Worm (Caenorhabditis elegans): ENCODE data around the gene Y43F8B.20.
A peak's percentile ranks its signal among the peaks of the same experiment; 100 is the strongest.

Y43F8B.20 gene

DNA sequence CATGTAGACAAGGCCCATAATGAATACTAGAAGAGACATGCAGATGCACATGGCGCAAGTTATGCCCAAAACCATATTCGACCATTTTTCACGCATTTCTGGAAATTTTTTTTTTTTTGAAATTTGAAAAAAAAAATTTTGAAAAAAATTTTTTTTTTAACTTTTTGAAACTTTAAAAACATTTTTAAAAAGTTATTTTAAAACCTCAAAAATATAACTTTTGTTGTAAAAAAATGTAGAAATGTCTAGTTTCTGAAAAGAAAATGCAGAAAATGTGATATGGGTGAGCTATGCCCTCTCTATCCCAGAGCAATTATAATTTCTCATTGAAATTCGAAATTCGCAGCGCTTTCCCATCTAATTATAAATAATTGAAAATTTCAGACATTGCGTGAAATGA is at the start of gene Y43F8B.20:
TSS of gene Y43F8B.20 (minus strand) at position 101 of the 400 bp plus-strand sequence.
- TF ChIP-seq him-1 (tag; optimal IDR thresholded peaks at IDR 0.05) (no peak), dao-5 (tag; optimal IDR thresholded peaks at IDR 0.05) (no peak), W03F9.2 (tag; optimal IDR thresholded peaks at IDR 0.05) (no peak)

DNA sequence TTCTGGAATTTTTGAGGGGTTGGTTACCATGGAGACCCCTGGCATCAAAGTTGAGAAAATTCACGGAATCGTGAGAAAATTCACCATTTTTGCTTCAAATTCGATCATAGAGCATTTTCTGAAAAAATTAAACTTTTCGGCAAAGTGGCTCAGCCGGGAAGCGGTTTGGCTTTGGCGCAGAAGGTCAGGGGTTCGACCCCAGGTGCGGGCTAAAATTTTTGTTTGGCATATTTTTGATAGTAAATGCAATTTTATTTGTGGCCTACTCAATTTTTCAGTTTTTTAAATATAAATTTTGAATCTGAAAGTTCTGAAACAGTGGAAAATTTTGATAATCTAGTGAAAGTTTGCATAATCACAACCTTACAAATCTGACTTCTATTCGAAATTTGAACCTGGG is 49.5 kb upstream of the Y43F8B.20 start:
- TF ChIP-seq dao-5 (tag; optimal IDR thresholded peaks at IDR 0.05) (no peak), W03F9.2 (tag; optimal IDR thresholded peaks at IDR 0.05) (no peak), him-1 (tag; optimal IDR thresholded peaks at IDR 0.05) (no peak)

- TF ChIP-seq him-1 (tag; optimal IDR thresholded peaks at IDR 0.05) (no peak), dao-5 (tag; optimal IDR thresholded peaks at IDR 0.05) (no peak), W03F9.2 (tag; optimal IDR thresholded peaks at IDR 0.05) (no peak)
Observed at ce11 chrV:19590826-19591225, 41.2 kb upstream of the Y43F8B.20 start.

DNA sequence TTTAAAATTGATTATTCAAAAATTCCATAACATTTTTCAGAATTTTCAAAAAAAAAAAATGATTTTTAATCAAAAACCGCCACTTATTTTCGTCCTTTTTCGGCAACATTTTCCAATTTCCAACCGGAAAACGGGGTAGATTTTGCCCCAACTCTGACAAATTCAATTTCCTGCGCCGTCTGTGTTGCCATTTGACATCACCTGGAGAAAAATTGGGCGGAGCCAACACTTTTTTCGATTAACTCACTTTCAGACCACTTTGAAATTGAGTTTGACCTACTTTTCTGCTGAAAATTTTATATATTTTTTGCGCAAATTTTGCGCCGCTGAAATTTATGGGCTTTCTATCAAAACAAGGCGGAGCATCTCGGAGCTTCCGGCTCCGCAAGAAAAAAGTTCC is 32.7 kb upstream of the Y43F8B.20 start:
- TF ChIP-seq W03F9.2 (tag; optimal IDR thresholded peaks at IDR 0.05) (no peak), him-1 (tag; optimal IDR thresholded peaks at IDR 0.05) (no peak), dao-5 (tag; optimal IDR thresholded peaks at IDR 0.05) (no peak)

DNA sequence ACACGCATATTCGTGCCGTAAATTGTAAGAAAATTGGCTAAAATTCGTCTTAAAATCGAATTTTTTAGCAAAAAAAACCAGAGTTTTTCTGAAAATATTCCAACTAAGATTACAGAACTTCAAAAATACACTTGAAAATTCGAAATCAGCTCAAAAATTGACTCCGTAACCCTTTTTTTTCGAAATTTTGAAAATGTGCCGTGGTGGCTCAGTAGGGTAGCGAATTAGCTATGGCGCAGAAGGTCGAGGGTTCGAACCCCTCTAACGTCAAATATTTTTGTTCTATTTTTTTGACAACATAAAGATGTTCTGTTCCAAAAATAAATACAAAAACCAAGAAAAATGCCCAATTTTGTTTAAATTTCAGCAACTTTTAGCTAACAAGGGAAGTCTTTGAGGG is 29.9 kb upstream of the Y43F8B.20 start:
- TF ChIP-seq W03F9.2 (tag; optimal IDR thresholded peaks at IDR 0.05): no peak
- TF ChIP-seq dao-5 (tag; optimal IDR thresholded peaks at IDR 0.05): no peak
- no peak for TF ChIP-seq him-1 (tag; optimal IDR thresholded peaks at IDR 0.05)

DNA sequence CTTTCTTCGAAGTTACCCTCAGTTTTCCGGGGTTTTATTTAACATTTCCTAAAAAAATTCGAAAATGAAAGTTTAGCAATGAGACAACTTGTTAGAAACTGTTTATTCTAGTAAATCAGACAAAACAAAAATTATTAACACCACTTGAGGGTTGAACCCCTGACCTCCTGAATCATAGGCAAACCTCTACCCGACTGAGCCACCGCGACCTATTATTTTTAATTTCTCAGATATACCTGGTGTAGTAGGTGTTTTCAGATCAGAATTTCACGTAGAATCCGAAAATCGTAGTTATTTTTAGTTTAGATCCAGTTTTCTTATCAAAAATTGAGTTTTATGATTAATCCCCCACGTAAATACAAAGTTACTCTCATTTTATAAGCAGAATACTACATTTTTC is 20.5 kb upstream of the Y43F8B.20 start:
- TF ChIP-seq him-1 (tag; optimal IDR thresholded peaks at IDR 0.05) (no peak), dao-5 (tag; optimal IDR thresholded peaks at IDR 0.05) (no peak), W03F9.2 (tag; optimal IDR thresholded peaks at IDR 0.05) (no peak)

ce11 chrV:19565082-19565481 is 15.5 kb upstream of the Y43F8B.20 start, which contains the start of gene kcnl-1:
Gene kcnl-1, plus strand, starts transcription at chrV:19565382.
- TF ChIP-seq him-1 (tag; optimal IDR thresholded peaks at IDR 0.05) (no peak), dao-5 (tag; optimal IDR thresholded peaks at IDR 0.05) (no peak), W03F9.2 (tag; optimal IDR thresholded peaks at IDR 0.05) (no peak)

DNA sequence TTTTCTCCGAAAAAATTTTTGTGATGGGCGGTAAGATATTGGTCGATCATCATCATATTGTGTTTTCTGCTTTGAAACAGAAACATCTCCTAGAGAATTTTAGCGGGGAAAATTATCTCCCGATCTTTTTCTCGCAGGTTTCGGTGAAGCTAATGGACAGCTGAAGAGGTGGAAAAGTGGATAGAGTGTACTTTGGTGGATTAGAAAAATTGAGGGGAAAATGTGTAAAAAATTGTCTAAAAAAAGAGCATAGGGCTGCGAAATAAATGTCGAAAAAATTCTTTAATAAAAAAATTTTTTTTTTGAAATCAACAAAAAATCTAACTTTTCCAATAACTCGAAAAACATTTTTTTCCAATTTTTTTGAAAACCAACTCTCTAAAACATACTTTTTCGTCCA is 6.3 kb upstream of the Y43F8B.20 start, which contains the start of gene oac-1:
TSS of gene oac-1 (minus strand) at position 101 of the 400 bp plus-strand sequence.
- TF ChIP-seq him-1 (tag; optimal IDR thresholded peaks at IDR 0.05): no peak
- TF ChIP-seq W03F9.2 (tag; optimal IDR thresholded peaks at IDR 0.05): no peak
- no peak for TF ChIP-seq dao-5 (tag; optimal IDR thresholded peaks at IDR 0.05)

DNA sequence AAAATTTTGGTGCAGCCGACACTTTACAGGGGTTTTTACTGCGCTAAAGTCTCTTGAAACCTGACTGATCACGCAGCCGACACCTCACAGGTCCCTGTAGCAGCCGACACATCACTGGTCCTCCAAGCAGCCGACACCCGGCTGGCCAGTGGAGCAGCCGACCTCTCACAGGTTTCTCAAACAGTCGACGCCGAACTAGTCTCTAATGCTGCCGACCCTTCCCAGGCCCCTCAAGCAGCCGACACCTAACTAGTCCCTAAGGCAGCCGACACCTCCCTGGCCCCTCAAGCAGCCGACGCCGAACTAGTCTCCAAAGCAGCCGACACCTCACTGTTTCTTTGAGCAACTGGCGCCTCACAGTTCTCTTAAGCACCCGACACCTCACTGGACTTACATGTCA is 5.8 kb upstream of the Y43F8B.20 start:
- TF ChIP-seq him-1 (tag; optimal IDR thresholded peaks at IDR 0.05) (no peak), dao-5 (tag; optimal IDR thresholded peaks at IDR 0.05) (no peak), W03F9.2 (tag; optimal IDR thresholded peaks at IDR 0.05) (no peak)

DNA sequence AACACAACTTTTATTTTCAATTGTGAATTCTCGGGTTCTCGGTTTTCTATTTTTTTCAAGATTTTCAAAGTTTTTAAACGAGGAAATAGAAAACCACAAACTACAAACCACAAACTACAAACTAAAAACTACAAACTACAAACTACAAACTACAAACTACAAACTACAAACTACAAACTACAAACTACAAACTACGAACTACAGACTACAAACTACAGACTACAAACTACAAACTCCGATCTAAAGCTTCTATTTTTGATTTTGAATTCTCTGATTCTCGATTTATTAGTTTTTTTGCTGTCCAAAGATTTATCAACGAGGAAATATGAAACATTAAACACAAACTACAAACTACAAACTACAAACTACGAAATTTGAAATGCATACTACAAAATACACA is 705 bp upstream of the Y43F8B.20 start:
- TF ChIP-seq dao-5 (tag; optimal IDR thresholded peaks at IDR 0.05) (no peak), W03F9.2 (tag; optimal IDR thresholded peaks at IDR 0.05) (no peak), him-1 (tag; optimal IDR thresholded peaks at IDR 0.05) (no peak)

- TF ChIP-seq him-1 (tag; optimal IDR thresholded peaks at IDR 0.05): no peak
- no peak for TF ChIP-seq W03F9.2 (tag; optimal IDR thresholded peaks at IDR 0.05)
- no peak for TF ChIP-seq dao-5 (tag; optimal IDR thresholded peaks at IDR 0.05)
Observed at ce11 chrV:19546673-19547072, 2.9 kb downstream of the Y43F8B.20 start.

ce11 chrV:19546100-19546499 is 3.5 kb downstream of the Y43F8B.20 start, which contains the start of gene Y43F8B.1:
Gene Y43F8B.1, minus strand, starts transcription at chrV:19546200.
- TF ChIP-seq dao-5 (tag; optimal IDR thresholded peaks at IDR 0.05): no peak

DNA sequence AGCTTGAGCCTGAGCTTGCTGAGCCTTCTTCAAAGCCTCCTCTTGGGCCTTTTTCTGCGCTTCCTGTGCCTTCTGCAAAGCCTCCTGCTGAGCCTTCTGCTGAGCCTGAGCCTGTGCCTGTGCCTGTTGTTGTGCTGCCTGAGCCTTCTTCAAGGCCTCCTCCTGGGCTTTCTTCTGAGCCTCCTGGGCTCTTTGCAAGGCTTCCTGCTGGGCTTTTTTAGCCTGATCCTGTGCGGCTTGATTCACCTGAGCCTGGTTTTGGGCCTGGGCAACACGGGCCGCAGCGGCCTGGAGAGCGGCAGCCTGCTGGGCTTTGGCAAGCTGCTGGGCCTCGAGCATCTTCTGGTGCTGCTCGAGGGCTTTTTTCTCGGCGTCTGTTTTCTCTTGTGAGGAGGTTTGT is 4.6 kb downstream of the Y43F8B.20 start:
- TF ChIP-seq dao-5 (tag; optimal IDR thresholded peaks at IDR 0.05) (no peak), W03F9.2 (tag; optimal IDR thresholded peaks at IDR 0.05) (no peak), him-1 (tag; optimal IDR thresholded peaks at IDR 0.05) (no peak)

ce11 chrV:19543509-19543908 is 6.1 kb downstream of the Y43F8B.20 start:
- TF ChIP-seq W03F9.2 (tag; optimal IDR thresholded peaks at IDR 0.05) (no peak), him-1 (tag; optimal IDR thresholded peaks at IDR 0.05) (no peak)

DNA sequence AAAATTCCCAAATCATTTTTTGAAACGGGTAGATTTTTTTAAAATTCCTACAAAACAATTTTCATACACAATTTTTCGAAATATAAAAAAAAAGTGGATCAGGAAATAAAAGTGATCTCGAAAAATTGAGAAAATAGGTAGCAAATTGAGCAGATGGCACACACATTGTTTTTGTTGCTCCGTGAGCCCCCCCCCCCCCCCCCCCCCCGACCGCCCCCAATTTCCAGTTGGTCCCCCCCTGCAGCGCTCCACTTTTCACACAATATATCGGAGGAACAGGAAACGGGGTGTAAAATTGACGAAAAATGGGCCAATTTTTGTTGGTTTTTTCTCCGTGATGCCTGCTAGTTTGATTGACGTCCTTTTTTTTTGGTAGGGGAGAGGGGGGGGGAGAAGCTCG is 8.7 kb downstream of the Y43F8B.20 start:
- TF ChIP-seq him-1 (tag; optimal IDR thresholded peaks at IDR 0.05) (no peak), W03F9.2 (tag; optimal IDR thresholded peaks at IDR 0.05) (no peak), dao-5 (tag; optimal IDR thresholded peaks at IDR 0.05) (no peak)

ce11 chrV:19533480-19533879 is 16.1 kb downstream of the Y43F8B.20 start:
- no peak for TF ChIP-seq dao-5 (tag; optimal IDR thresholded peaks at IDR 0.05)
- TF ChIP-seq W03F9.2 (tag; optimal IDR thresholded peaks at IDR 0.05): peak; percentile 3
